Fruit fly (Drosophila melanogaster) whole organism, pupa: Measurements from ENCODE around the gene SKIP.

Experiments used
- CG12605 ChIP-seq: fragments of 200-800 bp; sonication (Bioruptor generic); IDR thresholded peaks from 2 replicates; pipeline ENCODE4 v1.3.6; 2022; ENCODE audit warnings: missing biosample characterization, missing genetic modification characterization
- CG8301 ChIP-seq: fragments of 200-800 bp; sonication (Bioruptor generic); optimal IDR thresholded peaks from 2 replicates; lab custom pipeline; 2018; ENCODE audit warnings: missing biosample characterization, mild to moderate bottlenecking, missing genetic modification characterization
- CG9948 ChIP-seq: fragments of 200-800 bp; sonication (Bioruptor generic); optimal IDR thresholded peaks from 2 replicates; lab custom pipeline; 2018; ENCODE audit warnings: missing biosample characterization, mild to moderate bottlenecking, missing genetic modification characterization, moderate library complexity
- D1 ChIP-seq: fragments of 200-800 bp; sonication (Bioruptor generic); optimal IDR thresholded peaks from 2 replicates; lab custom pipeline; 2018; ENCODE audit warnings: missing biosample characterization, mild to moderate bottlenecking, missing genetic modification characterization, moderate library complexity
- EcR ChIP-seq: fragments of 200-800 bp; sonication (Bioruptor generic); optimal IDR thresholded peaks from 3 replicates; lab custom pipeline; 2019; ENCODE audit warnings: missing biosample characterization, missing genetic modification characterization, mild to moderate bottlenecking, moderate library complexity, missing genetic modification reagents
- fd96Ca ChIP-seq: fragments of 200-800 bp; sonication (Bioruptor generic); IDR thresholded peaks from 3 replicates; pipeline ENCODE4 v1.3.6; 2022; ENCODE audit warnings: missing biosample characterization, missing genetic modification characterization

DNA sequence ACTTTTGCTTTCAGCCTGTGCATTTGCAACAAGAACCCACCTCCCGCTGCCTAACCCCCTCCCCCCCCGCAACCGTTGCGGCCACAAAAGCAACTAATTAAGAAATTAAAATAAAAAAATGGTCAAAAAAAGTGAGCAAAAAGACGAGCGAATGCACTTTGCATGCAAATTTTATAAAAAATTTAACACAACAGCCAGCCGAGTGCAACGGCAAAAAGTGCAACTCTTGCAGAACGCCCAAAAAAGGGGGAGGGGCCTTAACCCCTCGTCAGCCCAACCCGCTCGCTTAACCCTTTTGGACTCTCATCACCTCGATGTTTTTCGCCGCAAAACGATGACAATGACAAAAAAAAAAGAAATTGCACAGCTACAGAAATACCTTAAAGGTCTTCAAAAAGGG lies 36.7 kb upstream of the SKIP start:
- TF ChIP-seq D1 (tag; lab: Kevin White, UChicago) = no peak
- no peak for TF ChIP-seq fd96Ca (GFP tag; lab: Robert Waterston, UW)
- TF ChIP-seq CG12605 = no peak
- no peak for TF ChIP-seq EcR (GFP tag; lab: Kevin White, UChicago)
- no peak for TF ChIP-seq CG8301
- TF ChIP-seq CG9948 (tag; lab: Kevin White, UChicago) = no peak
